Worm (Caenorhabditis elegans): ENCODE data around the gene F07H5.10.

The F07H5.10 gene

DNA sequence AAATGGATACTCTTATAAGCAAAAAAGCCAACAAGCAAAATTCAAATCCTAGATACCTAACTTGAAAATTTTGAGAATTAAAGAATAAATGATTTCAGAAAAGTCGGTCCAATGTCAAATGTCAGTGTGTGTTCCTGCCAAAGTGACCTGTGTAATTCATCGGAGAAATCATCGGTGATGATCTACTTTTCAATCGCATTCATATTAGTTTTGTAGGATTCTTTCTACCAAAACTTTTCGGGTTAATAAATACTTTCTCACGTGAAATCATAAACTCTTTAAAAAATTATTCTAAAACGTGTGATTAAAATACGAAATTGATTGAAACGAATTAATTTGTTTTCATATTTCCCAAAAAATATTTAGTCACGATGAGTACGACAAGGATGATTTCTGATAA lies 30.6 kb upstream of the F07H5.10 start, which contains the start of gene F46C5.7:
Gene F46C5.7, plus strand, starts transcription at position 301 of the 400 bp plus-strand sequence.
- TF ChIP-seq ceh-43 (GFP tag; optimal IDR thresholded peaks at IDR 0.05) (no peak), unc-62 (GFP tag; optimal IDR thresholded peaks at IDR 0.05) (no peak), elt-3 (tag; optimal IDR thresholded peaks at IDR 0.05) (no peak), elt-1 (tag; optimal IDR thresholded peaks at IDR 0.05; ENCODE audit: borderline replicate concordance, insufficient read depth) (no peak)

- no peak for TF ChIP-seq elt-1 (tag; optimal IDR thresholded peaks at IDR 0.05; ENCODE audit: borderline replicate concordance, insufficient read depth)
- TF ChIP-seq ceh-83 (GFP tag; optimal IDR thresholded peaks at IDR 0.05) = no peak
- peak; percentile 71 for TF ChIP-seq ces-1 (GFP tag; optimal IDR thresholded peaks at IDR 0.05)
Observed at ce11 chrII:8835857-8836256, 27.5 kb upstream of the F07H5.10 start, which contains the start of gene F46C5.4. Gene F46C5.4, plus strand, starts transcription at chrII:8836078.

- TF ChIP-seq nhr-2 (tag; optimal IDR thresholded peaks at IDR 0.05) (no peak), sem-2 (GFP tag; optimal IDR thresholded peaks at IDR 0.05) (no peak)
Observed at ce11 chrII:8832941-8833340, 24.6 kb upstream of the F07H5.10 start.

- TF ChIP-seq pha-4 (tag; optimal IDR thresholded peaks at IDR 0.05) (no peak), ces-1 (GFP tag; optimal IDR thresholded peaks at IDR 0.05) (peak; percentile 65)
Observed at ce11 chrII:8830917-8831316, 22.5 kb upstream of the F07H5.10 start.

ce11 chrII:8829189-8829588 lies 20.8 kb upstream of the F07H5.10 start, which contains the start of gene F46C5.2:
Gene F46C5.2, minus strand, starts transcription at chrII:8829289.
- TF ChIP-seq sptf-1 (tag; optimal IDR thresholded peaks at IDR 0.05) = no peak
- TF ChIP-seq elt-3 (tag; optimal IDR thresholded peaks at IDR 0.05) = no peak
- TF ChIP-seq nhr-12 (tag; optimal IDR thresholded peaks at IDR 0.05) = no peak
- TF ChIP-seq zip-8 (tag; optimal IDR thresholded peaks at IDR 0.05) = no peak
- no peak for TF ChIP-seq lin-32 (GFP tag; optimal IDR thresholded peaks at IDR 0.05)
- TF ChIP-seq nhr-237 (tag; optimal IDR thresholded peaks at IDR 0.05) = no peak
- no peak for TF ChIP-seq cnd-1 (tag; optimal IDR thresholded peaks at IDR 0.05)
- no peak for TF ChIP-seq bed-3 (GFP tag; optimal IDR thresholded peaks at IDR 0.05)
- no peak for TF ChIP-seq lin-13 (tag; optimal IDR thresholded peaks at IDR 0.05)
- no peak for TF ChIP-seq M03D4.4 (tag; optimal IDR thresholded peaks at IDR 0.05)
- no peak for TF ChIP-seq nhr-76 (tag; optimal IDR thresholded peaks at IDR 0.05)
- TF ChIP-seq nhr-28 (tag; optimal IDR thresholded peaks at IDR 0.05) = no peak
- TF ChIP-seq flh-1 (GFP tag; optimal IDR thresholded peaks at IDR 0.05) = no peak
- no peak for TF ChIP-seq blmp-1 (tag; optimal IDR thresholded peaks at IDR 0.05)
- no peak for TF ChIP-seq unc-120 (tag; optimal IDR thresholded peaks at IDR 0.05; ENCODE audit: poor library complexity, severe bottlenecking)

ce11 chrII:8825769-8826168 lies 17.4 kb upstream of the F07H5.10 start, which contains the start of gene nas-25:
Gene nas-25, plus strand, starts transcription at chrII:8826069.
- no peak for TF ChIP-seq lin-32 (GFP tag; optimal IDR thresholded peaks at IDR 0.05)
- TF ChIP-seq zip-8 (tag; optimal IDR thresholded peaks at IDR 0.05) = no peak
- TF ChIP-seq nhr-76 (tag; optimal IDR thresholded peaks at IDR 0.05) = no peak
- TF ChIP-seq flh-1 (GFP tag; optimal IDR thresholded peaks at IDR 0.05) = no peak
- no peak for TF ChIP-seq M03D4.4 (tag; optimal IDR thresholded peaks at IDR 0.05)
- no peak for TF ChIP-seq unc-62 (GFP tag; optimal IDR thresholded peaks at IDR 0.05)
- no peak for TF ChIP-seq mab-5 (tag; optimal IDR thresholded peaks at IDR 0.05)
- TF ChIP-seq bed-3 (GFP tag; optimal IDR thresholded peaks at IDR 0.05) = no peak
- no peak for TF ChIP-seq unc-39 (tag; optimal IDR thresholded peaks at IDR 0.05)
- TF ChIP-seq ham-2 (GFP tag; optimal IDR thresholded peaks at IDR 0.05) = no peak
- no peak for TF ChIP-seq snpc-4 (tag; optimal IDR thresholded peaks at IDR 0.05)
- TF ChIP-seq mls-2 (tag; optimal IDR thresholded peaks at IDR 0.05) = no peak

DNA sequence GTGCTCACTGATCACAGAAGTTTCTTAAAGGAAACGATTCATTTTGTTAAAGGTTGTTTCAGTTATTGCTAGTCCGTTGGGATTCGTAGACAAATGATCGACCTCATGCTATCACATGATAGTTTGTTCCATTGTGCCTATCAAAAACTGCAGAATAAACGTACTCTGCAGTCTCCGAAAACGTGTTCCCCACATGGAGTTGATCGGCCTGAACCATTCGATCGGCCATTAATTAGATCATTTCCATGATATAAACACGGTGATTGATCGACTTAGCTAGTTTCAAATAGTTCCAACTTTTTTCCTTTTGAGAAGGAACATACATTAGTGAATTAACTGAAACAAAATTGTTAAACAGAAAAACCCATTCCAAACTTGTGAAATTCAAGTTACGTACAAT lies 14.3 kb upstream of the F07H5.10 start:
- TF ChIP-seq drap-1 (GFP tag; optimal IDR thresholded peaks at IDR 0.05) (no peak), nhr-237 (tag; optimal IDR thresholded peaks at IDR 0.05) (no peak), cnd-1 (tag; optimal IDR thresholded peaks at IDR 0.05) (no peak), M03D4.4 (tag; optimal IDR thresholded peaks at IDR 0.05) (no peak), nhr-12 (tag; optimal IDR thresholded peaks at IDR 0.05) (no peak), nhr-2 (tag; optimal IDR thresholded peaks at IDR 0.05) (no peak), lin-13 (tag; optimal IDR thresholded peaks at IDR 0.05) (no peak), zip-8 (tag; optimal IDR thresholded peaks at IDR 0.05) (no peak), ceh-83 (GFP tag; optimal IDR thresholded peaks at IDR 0.05) (no peak)
